Fruit fly (Drosophila melanogaster): ENCODE measurements around the gene CG14434.

Gene CG14434

dm6 chrX:6803312-6803794 lies 63.6 kb downstream of the CG14434 start, which contains the start of the genes C3G and pod1 (continued):
- TF ChIP-seq ase (GFP tag; IDR thresholded peaks at IDR 0.05) (no peak), Hand (GFP tag; optimal IDR thresholded peaks at IDR 0.05) (peak; percentile 14), CoRest (tag; optimal IDR thresholded peaks at IDR 0.05) (peak; percentile 30), D19B (GFP tag; optimal IDR thresholded peaks at IDR 0.05) (no peak), ro (GFP tag; IDR thresholded peaks at IDR 0.05) (no peak), lab (GFP tag; optimal IDR thresholded peaks at IDR 0.05) (peak; percentile 37), CkIIα-i1 (GFP tag; IDR thresholded peaks at IDR 0.05) (no peak), otp (GFP tag; IDR thresholded peaks at IDR 0.05) (no peak), CG11398 (GFP tag; optimal IDR thresholded peaks at IDR 0.05) (no peak), grn (GFP tag; optimal IDR thresholded peaks at IDR 0.05) (peak; percentile 46), zen2 (GFP tag; IDR thresholded peaks at IDR 0.05; ENCODE audit: partially characterized antibody) (peak; percentile 96), GATAe (GFP tag; conservative IDR thresholded peaks at IDR 0.05) (no peak), fd102C (GFP tag; optimal IDR thresholded peaks at IDR 0.05) (no peak), CG4854 (GFP tag; optimal IDR thresholded peaks at IDR 0.05) (peak; percentile 27), trh (GFP tag; optimal IDR thresholded peaks at IDR 0.05) (no peak), CG18476 (GFP tag; optimal IDR thresholded peaks at IDR 0.05) (no peak), Dek (tag; optimal IDR thresholded peaks at IDR 0.05) (no peak), CG14710 (tag; optimal IDR thresholded peaks at IDR 0.05) (peak; percentile 55), maf-S (GFP tag; optimal IDR thresholded peaks at IDR 0.05) (no peak), salm (tag; optimal IDR thresholded peaks at IDR 0.05) (no peak), D (optimal IDR thresholded peaks at IDR 0.05) (no peak), D (GFP tag; optimal IDR thresholded peaks at IDR 0.05) (no peak), Vsx1 (GFP tag; optimal IDR thresholded peaks at IDR 0.05) (peak; percentile 16), nau (GFP tag; optimal IDR thresholded peaks at IDR 0.05) (no peak), CG10654 (GFP tag; optimal IDR thresholded peaks at IDR 0.05) (no peak), Blimp-1 (GFP tag; optimal IDR thresholded peaks at IDR 0.05) (peak; percentile 22), HmgZ (tag; optimal IDR thresholded peaks at IDR 0.05) (peak; percentile 75), CG11695 (GFP tag; IDR thresholded peaks at IDR 0.05) (no peak), phol (tag; optimal IDR thresholded peaks at IDR 0.05) (peak; percentile 53), PHDP (tag; optimal IDR thresholded peaks at IDR 0.05) (peak; percentile 28), Abd-B (GFP tag; optimal IDR thresholded peaks at IDR 0.05) (no peak), CG1647 (GFP tag; optimal IDR thresholded peaks at IDR 0.05) (peak; percentile 39), Ada2b (GFP tag; IDR thresholded peaks at IDR 0.05) (no peak), CG3726 (GFP tag; IDR thresholded peaks at IDR 0.05) (no peak), CG17829 (tag; optimal IDR thresholded peaks at IDR 0.05) (peak; percentile 13), nmo (GFP tag; optimal IDR thresholded peaks at IDR 0.05) (peak; percentile 60), CG5245 (GFP tag; optimal IDR thresholded peaks at IDR 0.05) (no peak), Atf-2 (GFP tag; optimal IDR thresholded peaks at IDR 0.05) (no peak), CG4282 (GFP tag; optimal IDR thresholded peaks at IDR 0.05) (no peak), pita (GFP tag; optimal IDR thresholded peaks at IDR 0.05) (no peak), CG11560 (tag; IDR thresholded peaks at IDR 0.05) (peak; percentile 54; the same call in 2 of the 3 replicates), CG11696 (GFP tag; IDR thresholded peaks at IDR 0.05) (no peak), CG15269 (tag; optimal IDR thresholded peaks at IDR 0.05) (no peak), CG15696 (tag; optimal IDR thresholded peaks at IDR 0.05) (no peak), CG8478 (optimal IDR thresholded peaks at IDR 0.05) (no peak), sim (GFP tag; IDR thresholded peaks at IDR 0.05) (no peak), CG30403 (GFP tag; optimal IDR thresholded peaks at IDR 0.05) (peak; percentile 11), lola (GFP tag; optimal IDR thresholded peaks at IDR 0.05) (no peak), peb (GFP tag; IDR thresholded peaks at IDR 0.05) (no peak), CG7928 (GFP tag; optimal IDR thresholded peaks at IDR 0.05) (peak; percentile 6), CG10267 (tag; optimal IDR thresholded peaks at IDR 0.05) (peak; percentile 66)
